Fruit fly (Drosophila melanogaster) whole organism: ENCODE results near the gene Mhc.

Experiments used
- CG8478 ChIP-seq: fragments of >200 bp; optimal IDR thresholded peaks from 2 replicates; lab custom pipeline; 2018; ENCODE audit warnings: inconsistent platforms
- Dll ChIP-seq: fragments of >200 bp; optimal IDR thresholded peaks from 2 replicates; lab custom pipeline; 2017
- psq ChIP-seq: fragments of >200 bp; optimal IDR thresholded peaks from 2 replicates; lab custom pipeline; 2017
- usp ChIP-seq: fragments of >200 bp; optimal IDR thresholded peaks from 2 replicates; lab custom pipeline; 2017; ENCODE audit warnings: missing biosample characterization, missing genetic modification characterization, mixed read lengths

DNA sequence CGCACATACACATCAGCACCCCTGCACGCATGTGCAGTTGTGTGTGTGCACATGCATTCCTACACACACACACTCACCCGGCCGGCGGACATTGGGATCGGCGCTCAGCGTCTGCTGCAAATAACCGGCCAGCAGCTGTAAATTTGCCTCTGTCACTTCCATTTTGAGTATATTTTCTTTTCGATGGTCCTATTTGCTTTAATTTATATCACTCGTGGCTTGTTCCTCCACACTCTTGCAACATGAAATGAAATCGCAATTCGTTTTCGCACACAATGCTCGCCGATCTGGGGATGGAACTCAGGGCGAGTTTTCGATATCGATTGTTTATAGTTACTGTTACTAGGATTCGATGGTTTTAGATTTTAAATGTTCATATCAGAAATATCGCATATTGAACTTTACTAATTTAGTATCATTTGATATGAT is 58.6 kb downstream of the Mhc start, which contains the start of gene Cse1:
- TF ChIP-seq Dll (lab: Kevin White, UChicago): no peak
- TF ChIP-seq usp (GFP tag; lab: Kevin White, UChicago): no peak
- TF ChIP-seq psq (lab: Kevin White, UChicago): no peak
- peak; percentile 3 for TF ChIP-seq CG8478 (lab: Kevin White, UChicago)
